Worm (Caenorhabditis elegans) whole organism, early embryonic: ENCODE measurements around the gene cutl-1.

Source experiments
- B0310.2 ChIP-seq: sonication (generic microtip); optimal IDR thresholded peaks from 2 replicates; lab custom pipeline; 2016; ENCODE audit warnings: mild to moderate bottlenecking, missing genetic modification characterization, missing compliant biosample characterization
- F13C5.2 ChIP-seq: sonication (generic microtip); optimal IDR thresholded peaks from 2 replicates; lab custom pipeline; 2017; ENCODE audit warnings: mild to moderate bottlenecking, missing genetic modification characterization, inconsistent platforms, missing compliant biosample characterization
- aly-1 ChIP-seq: sonication (generic microtip); optimal IDR thresholded peaks from 2 replicates; lab custom pipeline; 2016; ENCODE audit warnings: missing genetic modification characterization, missing compliant biosample characterization
- ama-1 ChIP-seq: fragments of 150-350 bp; optimal IDR thresholded peaks from 2 replicates; lab custom pipeline; 2014
- ceh-13 ChIP-seq: fragments of 200-800 bp; sonication (Bioruptor generic); optimal IDR thresholded peaks from 2 replicates; lab custom pipeline; 2018; ENCODE audit warnings: mild to moderate bottlenecking, missing genetic modification characterization, missing compliant biosample characterization
- ceh-36 ChIP-seq: sonication (generic microtip); optimal IDR thresholded peaks from 2 replicates; lab custom pipeline; 2016; ENCODE audit warnings: missing genetic modification characterization, inconsistent platforms, missing compliant biosample characterization
- ets-7 ChIP-seq: sonication (generic microtip); optimal IDR thresholded peaks from 2 replicates; lab custom pipeline; 2016; ENCODE audit warnings: missing genotype, missing genetic modification characterization, missing compliant biosample characterization
- flt-1 ChIP-seq: fragments of 200-800 bp; sonication (Bioruptor generic); IDR thresholded peaks from 2 replicates; pipeline ENCODE4 v1.3.6; 2022; ENCODE audit warnings: missing genetic modification characterization, missing compliant biosample characterization
- hmbx-1 ChIP-seq: sonication (generic microtip); optimal IDR thresholded peaks from 2 replicates; lab custom pipeline; 2016; ENCODE audit warnings: mild to moderate bottlenecking, missing genetic modification characterization, missing compliant biosample characterization
- hmg-4 ChIP-seq: fragments of 200-800 bp; sonication (Bioruptor generic); optimal IDR thresholded peaks from 2 replicates; lab custom pipeline; 2018; ENCODE audit warnings: mild to moderate bottlenecking, missing genetic modification characterization, missing compliant biosample characterization
- hnd-1 ChIP-seq: sonication (generic microtip); optimal IDR thresholded peaks from 2 replicates; lab custom pipeline; 2016; ENCODE audit warnings: missing genetic modification characterization, missing compliant biosample characterization
- pes-1 ChIP-seq: fragments of 200-800 bp; sonication (Bioruptor generic); IDR thresholded peaks from 2 replicates; pipeline ENCODE4 v1.3.6; 2022; ENCODE audit warnings: missing genetic modification reagents, missing genetic modification characterization, missing compliant biosample characterization
- scrt-1 ChIP-seq: fragments of 200-800 bp; sonication (Bioruptor generic); IDR thresholded peaks from 2 replicates; pipeline ENCODE4 v1.3.6; 2022; ENCODE audit warnings: missing genetic modification characterization, missing compliant biosample characterization
- sea-1 ChIP-seq: fragments of 200-800 bp; sonication (Bioruptor generic); conservative IDR thresholded peaks from 2 replicates; pipeline ENCODE4 v1.3.6; 2022; ENCODE audit warnings: missing genetic modification characterization, missing compliant biosample characterization
- tbx-11 ChIP-seq: fragments of 200-800 bp; sonication (Bioruptor generic); IDR thresholded peaks from 2 replicates; pipeline ENCODE4 v1.3.6; 2022; ENCODE audit warnings: missing genetic modification characterization, missing compliant biosample characterization
- tbx-37 ChIP-seq: fragments of 200-800 bp; sonication (Bioruptor generic); conservative IDR thresholded peaks from 2 replicates; pipeline ENCODE4 v1.3.6; 2022; ENCODE audit warnings: missing genetic modification reagents, missing genetic modification characterization, missing compliant biosample characterization
- tra-4 ChIP-seq: sonication (generic microtip); optimal IDR thresholded peaks from 2 replicates; lab custom pipeline; 2017; ENCODE audit warnings: missing genetic modification characterization, missing compliant biosample characterization

The cutl-1 gene

DNA sequence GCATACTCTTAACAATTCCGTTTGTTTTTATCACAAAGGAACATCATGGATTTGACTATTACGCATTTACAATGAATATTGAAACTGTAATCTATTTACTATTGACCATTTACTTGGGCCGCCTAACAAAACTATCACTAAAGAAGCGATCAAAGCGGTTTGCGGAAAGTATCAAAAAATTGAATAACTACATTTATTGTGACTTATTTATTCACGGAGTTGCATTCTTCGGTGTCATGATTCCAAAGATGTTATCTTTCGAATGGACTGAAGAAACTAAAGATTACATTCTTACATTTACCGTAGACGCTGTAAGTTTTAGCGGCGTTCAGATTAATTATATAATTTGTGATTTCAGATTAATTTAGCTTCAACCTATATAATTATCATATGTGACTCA is 41.7 kb downstream of the cutl-1 start:
- no peak for TF ChIP-seq tra-4 (tag; lab: Kevin White, UChicago)
- TF ChIP-seq hmg-4 (GFP tag; lab: Kevin White, UChicago) = no peak
- no peak for TF ChIP-seq B0310.2
- TF ChIP-seq tbx-11 (GFP tag; lab: Robert Waterston, UW) = no peak
- TF ChIP-seq pes-1 (GFP tag; lab: Robert Waterston, UW) = no peak
- TF ChIP-seq ceh-36 (tag; lab: Kevin White, UChicago) = no peak
- TF ChIP-seq F13C5.2 = no peak
- TF ChIP-seq ceh-13 (GFP tag; lab: Kevin White, UChicago) = no peak
- no peak for TF ChIP-seq sea-1 (GFP tag; lab: Robert Waterston, UW)
- TF ChIP-seq ets-7 = no peak
- no peak for TF ChIP-seq hmbx-1
- no peak for TF ChIP-seq ama-1
- TF ChIP-seq flt-1 (GFP tag; lab: Robert Waterston, UW) = no peak
- no peak for TF ChIP-seq aly-1 (tag; lab: Kevin White, UChicago)

DNA sequence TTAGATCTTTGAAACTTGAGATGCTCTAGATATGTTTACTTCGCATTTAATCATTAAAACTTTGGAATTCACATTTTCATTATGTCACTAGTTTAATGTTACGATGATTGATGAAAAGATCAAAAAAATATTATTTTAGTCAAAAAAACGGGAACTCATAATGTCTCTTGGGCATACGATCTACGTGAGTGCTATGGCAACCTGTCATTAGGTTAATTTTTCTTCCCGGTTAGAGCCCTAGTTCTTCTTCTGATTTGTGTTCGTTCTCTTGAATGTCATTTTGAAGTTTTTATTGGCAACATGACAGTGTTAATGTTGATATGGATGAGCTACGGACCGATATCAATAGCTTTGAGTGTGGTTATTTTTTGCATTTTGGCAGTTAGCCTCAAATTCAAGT is 42.5 kb downstream of the cutl-1 start, which contains the start of gene srg-46:
srg-46 (plus strand) TSS at position 301 of the 400 bp plus-strand sequence.
- no peak for TF ChIP-seq tbx-37 (GFP tag; lab: Robert Waterston, UW)
- no peak for TF ChIP-seq ceh-13 (GFP tag; lab: Kevin White, UChicago)
- no peak for TF ChIP-seq hmg-4 (GFP tag; lab: Kevin White, UChicago)
- no peak for TF ChIP-seq B0310.2
- no peak for TF ChIP-seq ama-1
- no peak for TF ChIP-seq tra-4 (tag; lab: Kevin White, UChicago)
- TF ChIP-seq aly-1 (tag; lab: Kevin White, UChicago) = no peak
- TF ChIP-seq F13C5.2 = no peak
- TF ChIP-seq ets-7 = no peak
- TF ChIP-seq hmbx-1 = no peak
- TF ChIP-seq ceh-36 (tag; lab: Kevin White, UChicago) = no peak
- TF ChIP-seq hnd-1 = no peak
- TF ChIP-seq flt-1 (GFP tag; lab: Robert Waterston, UW) = no peak
- no peak for TF ChIP-seq tbx-11 (GFP tag; lab: Robert Waterston, UW)
- no peak for TF ChIP-seq sea-1 (GFP tag; lab: Robert Waterston, UW)
- TF ChIP-seq scrt-1 (GFP tag; lab: Robert Waterston, UW) = no peak
- no peak for TF ChIP-seq pes-1 (GFP tag; lab: Robert Waterston, UW)

DNA sequence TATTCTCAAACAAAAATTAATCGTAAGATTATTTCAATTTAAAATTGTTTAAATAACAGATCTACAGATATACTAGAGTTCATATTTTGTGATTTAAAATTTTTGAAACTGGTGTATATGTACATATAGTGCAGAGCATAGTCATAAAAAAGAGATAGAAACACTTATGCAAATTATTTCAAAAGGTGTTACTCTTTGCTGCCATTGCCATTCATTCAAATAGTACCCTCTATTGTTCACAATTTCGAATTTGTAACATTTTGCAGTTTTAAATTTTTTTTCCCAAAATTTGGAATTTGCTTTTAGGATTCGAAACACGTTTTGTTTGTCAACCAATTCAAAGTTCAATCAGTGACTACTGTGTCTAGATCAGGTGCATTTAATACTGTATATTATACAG is 45.7 kb downstream of the cutl-1 start, which contains the start of gene F32H5.4:
F32H5.4 (plus strand) TSS at position 301 of the 400 bp plus-strand sequence.
- no peak for TF ChIP-seq ceh-36 (tag; lab: Kevin White, UChicago)
- no peak for TF ChIP-seq pes-1 (GFP tag; lab: Robert Waterston, UW)
- no peak for TF ChIP-seq ceh-13 (GFP tag; lab: Kevin White, UChicago)
- TF ChIP-seq flt-1 (GFP tag; lab: Robert Waterston, UW) = no peak
- no peak for TF ChIP-seq hmg-4 (GFP tag; lab: Kevin White, UChicago)

DNA sequence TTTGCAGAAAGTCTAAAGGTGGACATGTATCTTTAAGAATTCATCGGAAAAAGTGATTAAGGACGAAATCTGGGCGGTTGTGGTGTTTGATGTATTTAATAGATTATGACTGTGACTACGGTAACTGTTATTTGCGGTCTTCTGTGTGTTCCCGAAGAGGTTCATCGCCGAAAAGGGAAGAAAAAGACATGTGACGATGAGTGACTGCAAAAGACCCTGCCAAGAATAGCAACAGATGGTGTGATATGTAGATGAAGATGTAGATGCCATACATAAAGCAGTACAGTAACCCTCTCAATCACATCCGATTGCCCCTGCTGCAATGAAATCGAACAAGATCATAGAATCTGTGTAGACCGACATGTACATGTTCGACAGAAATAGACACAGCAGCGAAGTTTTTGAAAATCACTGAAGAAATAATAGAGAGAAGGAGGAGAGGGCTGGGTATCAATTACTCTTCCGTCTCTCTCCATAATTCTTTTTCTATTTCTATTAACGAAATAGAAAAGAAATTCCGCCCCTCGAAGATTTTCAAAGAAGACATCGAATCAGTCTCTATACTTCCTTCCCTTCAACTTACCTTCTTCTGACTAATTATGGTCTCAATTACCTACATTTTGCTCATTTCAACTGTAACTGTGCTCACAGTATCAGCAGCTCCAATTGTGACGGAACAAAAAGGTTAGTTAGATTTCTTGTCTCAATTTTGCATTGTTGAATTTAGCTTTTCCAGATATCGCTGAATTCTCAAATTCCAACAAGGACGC is 46.9 kb downstream of the cutl-1 start, which contains the start of gene F32H5.3:
F32H5.3 (plus strand) TSS at position 513 of the 770 bp plus-strand sequence.
- TF ChIP-seq hmg-4 (GFP tag; lab: Kevin White, UChicago) = no peak
- TF ChIP-seq aly-1 (tag; lab: Kevin White, UChicago) = no peak

DNA sequence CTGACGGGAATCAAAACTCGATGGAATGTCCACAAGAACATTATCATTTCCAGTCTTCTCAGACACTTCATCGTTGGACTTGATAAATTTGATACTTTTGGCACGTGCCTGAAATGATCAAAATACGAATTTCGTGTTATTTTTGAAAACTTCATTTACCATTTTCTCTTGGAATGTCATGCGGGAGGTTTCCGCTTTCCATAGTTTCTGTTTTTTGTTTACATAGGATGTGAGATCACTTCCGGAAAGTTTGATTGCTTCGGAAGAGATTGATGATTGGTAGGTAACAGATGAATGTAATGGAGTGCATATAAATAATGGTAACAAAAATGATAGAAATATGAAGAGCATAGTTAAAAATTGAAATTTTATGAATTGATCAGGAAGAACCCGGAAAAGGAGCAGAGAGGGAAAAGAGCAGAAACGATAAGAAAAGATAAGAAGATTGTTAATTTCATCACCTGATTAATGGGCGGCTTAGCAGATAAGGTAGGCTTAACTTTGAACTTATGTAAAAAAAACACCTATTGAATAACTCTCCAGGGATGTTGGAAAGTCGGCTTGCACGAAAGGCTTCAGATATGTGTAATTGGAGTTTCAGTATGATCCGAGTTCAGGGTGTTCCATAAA is 48.1 kb downstream of the cutl-1 start, which contains the start of gene F32H5.1:
F32H5.1 (minus strand) TSS at position 386 of the 630 bp plus-strand sequence.
- TF ChIP-seq tbx-11 (GFP tag; lab: Robert Waterston, UW) (no peak), pes-1 (GFP tag; lab: Robert Waterston, UW) (no peak), ceh-13 (GFP tag; lab: Kevin White, UChicago) (no peak), hnd-1 (no peak), B0310.2 (no peak), hmg-4 (GFP tag; lab: Kevin White, UChicago) (no peak), sea-1 (GFP tag; lab: Robert Waterston, UW) (no peak), aly-1 (tag; lab: Kevin White, UChicago) (no peak), ceh-36 (tag; lab: Kevin White, UChicago) (no peak), ama-1 (no peak), flt-1 (GFP tag; lab: Robert Waterston, UW) (no peak), hmbx-1 (no peak), tbx-37 (GFP tag; lab: Robert Waterston, UW) (no peak), ets-7 (no peak), scrt-1 (GFP tag; lab: Robert Waterston, UW) (no peak), F13C5.2 (no peak), tra-4 (tag; lab: Kevin White, UChicago) (no peak)

DNA sequence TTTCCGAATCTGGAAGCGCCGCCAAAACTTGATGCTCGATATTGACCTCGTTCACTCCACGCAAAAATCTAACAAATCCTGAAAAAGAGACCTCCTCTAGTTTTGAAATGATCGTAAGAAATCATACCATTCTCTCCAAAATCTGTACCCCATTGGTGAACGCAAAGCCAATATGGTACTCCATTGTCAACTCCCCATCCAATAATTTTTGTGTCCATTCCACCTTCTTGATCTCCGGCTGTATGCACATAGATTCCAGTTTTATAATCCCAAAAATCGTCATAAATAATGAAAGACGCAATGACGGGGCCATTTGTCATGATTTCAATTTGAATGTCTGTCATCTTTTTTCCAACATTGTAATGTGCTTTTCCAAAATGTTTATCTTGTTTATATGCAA is 49.7 kb downstream of the cutl-1 start:
- TF ChIP-seq flt-1 (GFP tag; lab: Robert Waterston, UW) (no peak), ceh-13 (GFP tag; lab: Kevin White, UChicago) (no peak), scrt-1 (GFP tag; lab: Robert Waterston, UW) (no peak), F13C5.2 (no peak), tbx-37 (GFP tag; lab: Robert Waterston, UW) (no peak), ets-7 (no peak), B0310.2 (no peak), tra-4 (tag; lab: Kevin White, UChicago) (no peak), hnd-1 (no peak), ceh-36 (tag; lab: Kevin White, UChicago) (no peak), tbx-11 (GFP tag; lab: Robert Waterston, UW) (no peak), pes-1 (GFP tag; lab: Robert Waterston, UW) (no peak), hmg-4 (GFP tag; lab: Kevin White, UChicago) (no peak), ama-1 (no peak), hmbx-1 (no peak), sea-1 (GFP tag; lab: Robert Waterston, UW) (no peak)
